Worm (Caenorhabditis elegans) whole organism, young adult: ENCODE results near the gene Y67D8C.2.

Experiments used
- B0019.2 ChIP-seq: fragments of 200-800 bp; sonication (Bioruptor generic); conservative IDR thresholded peaks from 2 replicates; pipeline ENCODE4 v1.3.6; 2022; ENCODE audit warnings: missing genetic modification reagents, missing genetic modification characterization, missing compliant biosample characterization
- B0035.1 ChIP-seq: sonication (generic microtip); optimal IDR thresholded peaks from 2 replicates; lab custom pipeline; 2016; ENCODE audit warnings: missing genetic modification characterization, mild to moderate bottlenecking, missing compliant biosample characterization, missing genotype, missing genetic modification reagents
- B0261.1 ChIP-seq: sonication (generic microtip); optimal IDR thresholded peaks from 2 replicates; lab custom pipeline; 2016; ENCODE audit warnings: mild to moderate bottlenecking, missing genetic modification characterization, moderate library complexity, missing compliant biosample characterization
- C17E4.6 ChIP-seq: fragments of 200-800 bp; sonication (Bioruptor generic); IDR thresholded peaks from 2 replicates; pipeline ENCODE4 v1.3.6; 2022; ENCODE audit warnings: missing genetic modification reagents, missing genetic modification characterization, missing compliant biosample characterization
- D2030.7 ChIP-seq: fragments of 200-800 bp; sonication (Bioruptor generic); IDR thresholded peaks from 2 replicates; pipeline ENCODE4 v1.3.6; 2022; ENCODE audit warnings: missing genetic modification reagents, missing genetic modification characterization, missing compliant biosample characterization
- F22D6.2 ChIP-seq: sonication (generic microtip); optimal IDR thresholded peaks from 2 replicates; lab custom pipeline; 2016; ENCODE audit warnings: mild to moderate bottlenecking, missing genetic modification characterization, missing compliant biosample characterization
- F23B12.7 ChIP-seq: sonication (generic microtip); optimal IDR thresholded peaks from 2 replicates; lab custom pipeline; 2017; ENCODE audit warnings: missing genetic modification characterization, mild to moderate bottlenecking, missing compliant biosample characterization, antibody characterized with exemption, moderate library complexity; ENCODE audit not compliant: insufficient read depth
- F33H1.4 ChIP-seq: fragments of 200-800 bp; sonication (Bioruptor generic); IDR thresholded peaks from 2 replicates; pipeline ENCODE4 v1.3.6; 2022; ENCODE audit warnings: missing genetic modification reagents, missing genetic modification characterization, missing compliant biosample characterization
- F37B4.10 ChIP-seq: fragments of 200-800 bp; sonication (Bioruptor generic); IDR thresholded peaks from 2 replicates; pipeline ENCODE4 v1.3.6; 2022; ENCODE audit warnings: missing genetic modification characterization, missing compliant biosample characterization
- F49E8.2 ChIP-seq: sonication (generic microtip); optimal IDR thresholded peaks from 3 replicates; lab custom pipeline; 2017; ENCODE audit warnings: missing genetic modification characterization, mild to moderate bottlenecking, missing compliant biosample characterization, antibody characterized with exemption, moderate library complexity; ENCODE audit not compliant: insufficient read depth
- K11D2.4 ChIP-seq: fragments of 200-800 bp; sonication (Bioruptor generic); IDR thresholded peaks from 2 replicates; pipeline ENCODE4 v1.3.6; 2022; ENCODE audit warnings: missing genetic modification reagents, missing genetic modification characterization, missing compliant biosample characterization
- K12H6.12 ChIP-seq: fragments of 200-800 bp; sonication (Bioruptor generic); optimal IDR thresholded peaks from 2 replicates; lab custom pipeline; 2018; ENCODE audit warnings: mild to moderate bottlenecking, missing genetic modification characterization, missing compliant biosample characterization
- Y53F4B.3 ChIP-seq: fragments of 200-800 bp; sonication (Bioruptor generic); IDR thresholded peaks from 2 replicates; pipeline ENCODE4 v1.3.6; 2022; ENCODE audit warnings: missing genetic modification reagents, missing genetic modification characterization, missing compliant biosample characterization
- Y95B8A.8 ChIP-seq: fragments of 200-800 bp; sonication (Bioruptor generic); IDR thresholded peaks from 2 replicates; pipeline ENCODE4 v1.3.6; 2022; ENCODE audit warnings: missing genetic modification reagents, missing genetic modification characterization, missing compliant biosample characterization
- atf-7 ChIP-seq: sonication (generic microtip); optimal IDR thresholded peaks from 2 replicates; lab custom pipeline; 2017; ENCODE audit warnings: mild to moderate bottlenecking, missing genetic modification characterization, missing compliant biosample characterization
- athp-1 ChIP-seq: sonication (generic microtip); optimal IDR thresholded peaks from 2 replicates; lab custom pipeline; 2017; ENCODE audit warnings: mild to moderate bottlenecking, missing genetic modification characterization, missing compliant biosample characterization
- bed-1 ChIP-seq: fragments of 200-800 bp; sonication (Bioruptor generic); IDR thresholded peaks from 2 replicates; pipeline ENCODE4 v1.3.6; 2022; ENCODE audit warnings: missing genetic modification reagents, missing genetic modification characterization, missing compliant biosample characterization
- bed-2 ChIP-seq: fragments of 200-800 bp; sonication (Bioruptor generic); IDR thresholded peaks from 2 replicates; pipeline ENCODE4 v1.3.6; 2022; ENCODE audit warnings: missing genetic modification reagents, missing genetic modification characterization, missing compliant biosample characterization
- cebp-2 ChIP-seq: fragments of 200-800 bp; sonication (Bioruptor generic); IDR thresholded peaks from 2 replicates; pipeline ENCODE4 v1.3.6; 2022; ENCODE audit warnings: missing genetic modification characterization, missing compliant biosample characterization
- ceh-100 ChIP-seq: fragments of 200-800 bp; sonication (Bioruptor generic); IDR thresholded peaks from 2 replicates; pipeline ENCODE4 v1.3.6; 2022; ENCODE audit warnings: missing genetic modification reagents, missing genetic modification characterization, missing compliant biosample characterization
- ceh-27 ChIP-seq: fragments of 200-800 bp; sonication (Bioruptor generic); optimal IDR thresholded peaks from 2 replicates; lab custom pipeline; 2018; ENCODE audit warnings: mild to moderate bottlenecking, missing genetic modification characterization, moderate library complexity, missing compliant biosample characterization
- ceh-40 ChIP-seq: fragments of 200-800 bp; sonication (Bioruptor generic); IDR thresholded peaks from 2 replicates; pipeline ENCODE4 v1.3.6; 2022; ENCODE audit warnings: missing genetic modification characterization, missing compliant biosample characterization
- ceh-58 ChIP-seq: fragments of 200-800 bp; sonication (Bioruptor generic); IDR thresholded peaks from 2 replicates; pipeline ENCODE4 v1.3.6; 2022; ENCODE audit warnings: missing genetic modification characterization, missing compliant biosample characterization
- egl-18 ChIP-seq: fragments of 200-800 bp; sonication (Bioruptor generic); IDR thresholded peaks from 2 replicates; pipeline ENCODE4 v1.3.6; 2022; ENCODE audit warnings: missing genetic modification reagents, missing genetic modification characterization, missing compliant biosample characterization
- ekl-4 ChIP-seq: fragments of 200-800 bp; sonication (Bioruptor generic); IDR thresholded peaks from 2 replicates; pipeline ENCODE4 v1.3.6; 2022; ENCODE audit warnings: missing genetic modification reagents, missing genetic modification characterization, missing compliant biosample characterization
- hmg-20 ChIP-seq: fragments of 200-800 bp; sonication (Bioruptor generic); IDR thresholded peaks from 2 replicates; pipeline ENCODE4 v1.3.6; 2022; ENCODE audit warnings: missing genetic modification reagents, missing genetic modification characterization, missing compliant biosample characterization
- hrde-1 ChIP-seq: sonication (generic microtip); optimal IDR thresholded peaks from 2 replicates; lab custom pipeline; 2016; ENCODE audit warnings: missing genetic modification characterization, mild to moderate bottlenecking, missing compliant biosample characterization, moderate library complexity, missing genotype, missing genetic modification reagents, borderline replicate concordance
- lin-26 ChIP-seq: fragments of 200-800 bp; sonication (Bioruptor generic); IDR thresholded peaks from 2 replicates; pipeline ENCODE4 v1.3.6; 2022; ENCODE audit warnings: missing genetic modification reagents, missing genetic modification characterization, missing compliant biosample characterization
- lin-40 ChIP-seq: sonication (generic microtip); optimal IDR thresholded peaks from 2 replicates; lab custom pipeline; 2016; ENCODE audit warnings: missing genetic modification characterization, mild to moderate bottlenecking, missing compliant biosample characterization, missing genotype, missing genetic modification reagents
- lir-1 ChIP-seq: fragments of 200-800 bp; sonication (Bioruptor generic); conservative IDR thresholded peaks from 2 replicates; pipeline ENCODE4 v1.3.6; 2022; ENCODE audit warnings: missing genetic modification reagents, missing genetic modification characterization, missing compliant biosample characterization
- madf-10 ChIP-seq: sonication (generic microtip); optimal IDR thresholded peaks from 2 replicates; lab custom pipeline; 2016; ENCODE audit warnings: mild to moderate bottlenecking, missing genetic modification characterization, missing compliant biosample characterization
- madf-6 ChIP-seq: fragments of 200-800 bp; sonication (Bioruptor generic); IDR thresholded peaks from 2 replicates; pipeline ENCODE4 v1.3.6; 2022; ENCODE audit warnings: missing genetic modification reagents, missing genetic modification characterization, missing compliant biosample characterization
- madf-8 ChIP-seq: fragments of 200-800 bp; sonication (Bioruptor generic); conservative IDR thresholded peaks from 2 replicates; pipeline ENCODE4 v1.3.6; 2022; ENCODE audit warnings: missing genetic modification reagents, missing genetic modification characterization, missing compliant biosample characterization
- mcd-1 ChIP-seq: fragments of 200-800 bp; sonication (Bioruptor generic); IDR thresholded peaks from 2 replicates; pipeline ENCODE4 v1.3.6; 2022; ENCODE audit warnings: missing genetic modification reagents, missing genetic modification characterization, missing compliant biosample characterization
- pbrm-1 ChIP-seq: fragments of 200-800 bp; sonication (Bioruptor generic); IDR thresholded peaks from 2 replicates; pipeline ENCODE4 v1.3.6; 2022; ENCODE audit warnings: missing genetic modification reagents, missing genetic modification characterization, missing compliant biosample characterization
- snpc-1.3 ChIP-seq: sonication (generic microtip); optimal IDR thresholded peaks from 2 replicates; lab custom pipeline; 2017; ENCODE audit warnings: missing genetic modification characterization, mild to moderate bottlenecking, missing compliant biosample characterization, antibody characterized with exemption, moderate library complexity, missing genotype, missing genetic modification reagents; ENCODE audit not compliant: insufficient read depth
- snpc-4 ChIP-seq, 5 experiments: fragments of 150-350 bp in 1 of 5; sonication (generic microtip) in 4 of 5; optimal IDR thresholded peaks; 2 replicates each; lab custom pipeline; 2014 to 2018; ENCODE audit warnings: missing genetic modification characterization in 5 of 5, missing biosample characterization in 3 of 5, antibody characterized with exemption in 2 of 5, mild to moderate bottlenecking in 2 of 5, missing compliant biosample characterization in 2 of 5, missing genotype in 2 of 5, moderate library complexity in 2 of 5, missing genetic modification reagents in 1 of 5
- somi-1 ChIP-seq: fragments of 200-800 bp; sonication (Bioruptor generic); optimal IDR thresholded peaks from 2 replicates; lab custom pipeline; 2018; ENCODE audit warnings: mild to moderate bottlenecking, missing genetic modification characterization, missing compliant biosample characterization
- sptf-2 ChIP-seq: fragments of 200-800 bp; sonication (Bioruptor generic); optimal IDR thresholded peaks from 2 replicates; lab custom pipeline; 2018; ENCODE audit warnings: mild to moderate bottlenecking, missing genetic modification characterization, missing compliant biosample characterization
- tbp1 ChIP-seq: fragments of 200-800 bp; sonication (Bioruptor generic); optimal IDR thresholded peaks from 2 replicates; lab custom pipeline; 2018; ENCODE audit warnings: mild to moderate bottlenecking, missing genetic modification characterization, missing compliant biosample characterization
- tlf-1 ChIP-seq: fragments of 200-800 bp; sonication (Bioruptor generic); optimal IDR thresholded peaks from 2 replicates; lab custom pipeline; 2018; ENCODE audit warnings: mild to moderate bottlenecking, missing genetic modification characterization, missing compliant biosample characterization
- unc-130 ChIP-seq: sonication (generic microtip); optimal IDR thresholded peaks from 2 replicates; lab custom pipeline; 2016; ENCODE audit warnings: missing genetic modification reagents, missing genetic modification characterization, missing compliant biosample characterization
- xnd-1 ChIP-seq: sonication (generic microtip); optimal IDR thresholded peaks from 2 replicates; lab custom pipeline; 2016; ENCODE audit warnings: missing genotype, missing genetic modification reagents, missing genetic modification characterization, missing compliant biosample characterization
- ztf-26 ChIP-seq: sonication (generic microtip); optimal IDR thresholded peaks from 2 replicates; lab custom pipeline; 2017; ENCODE audit warnings: missing genetic modification characterization, missing compliant biosample characterization
- ztf-28 ChIP-seq: fragments of 200-800 bp; sonication (Bioruptor generic); IDR thresholded peaks from 2 replicates; pipeline ENCODE4 v1.3.6; 2022; ENCODE audit warnings: missing genetic modification reagents, missing genetic modification characterization, missing compliant biosample characterization

The Y67D8C.2 gene

DNA sequence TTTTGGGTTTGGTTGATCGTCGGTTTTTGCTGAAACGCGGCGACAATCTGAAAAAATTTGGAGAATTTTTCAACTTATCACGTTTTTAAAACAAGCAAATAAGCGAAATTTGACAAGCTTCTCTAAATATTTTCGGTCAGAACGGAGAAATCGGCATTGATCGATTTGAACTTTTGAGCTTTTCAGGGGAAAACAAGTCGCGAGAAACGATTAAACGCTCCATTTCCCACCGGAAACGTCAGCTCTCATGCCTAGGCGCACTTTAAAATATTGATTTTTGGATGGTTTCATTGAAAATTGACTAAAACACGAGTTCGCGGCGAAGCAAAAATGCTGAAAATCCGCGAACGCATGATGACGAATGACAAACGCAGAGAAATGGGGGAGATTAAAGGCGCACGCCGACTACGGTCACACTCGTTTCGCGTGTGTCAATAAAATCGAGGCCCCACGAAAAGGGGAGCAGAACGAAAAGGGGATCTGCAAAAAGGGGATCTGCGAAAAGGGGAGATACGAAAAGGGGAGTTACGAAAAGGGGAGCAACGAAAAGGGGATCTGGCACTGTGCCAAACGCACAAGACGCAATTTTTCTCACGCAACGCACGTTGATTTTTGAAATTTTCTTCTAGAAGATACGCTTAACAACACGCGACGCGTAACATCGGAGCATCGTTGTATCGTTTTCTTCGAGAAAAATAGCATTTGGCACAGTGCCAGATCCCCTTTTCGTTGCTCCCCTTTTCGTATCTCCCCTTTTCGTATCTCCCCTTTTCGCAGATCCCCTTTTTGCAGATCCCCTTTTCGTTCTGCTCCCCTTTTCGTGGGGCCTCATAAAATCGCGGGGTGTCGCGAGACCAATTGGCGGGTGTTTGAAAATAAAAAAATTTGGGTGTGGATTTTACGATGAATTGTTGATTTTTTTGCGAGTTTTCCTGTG, 21.8 kb upstream of the Y67D8C.2 start, which contains the start of gene eel-1:
Gene eel-1 (minus strand): TSS at position 51 of the 937 bp plus-strand sequence.
- TF ChIP-seq madf-6 (GFP tag; lab: Robert Waterston, UW), result peak; percentile 98
- TF ChIP-seq lir-1 (GFP tag; lab: Robert Waterston, UW), result peak; percentile 98
- peak; percentile 95 for TF ChIP-seq cebp-2 (GFP tag; lab: Robert Waterston, UW)
- TF ChIP-seq B0035.1, result peak; percentile 79
- TF ChIP-seq xnd-1 (tag; lab: Kevin White, UChicago), result peak; percentile 62
- TF ChIP-seq unc-130 (GFP tag; lab: Kevin White, UChicago), result peak; percentile 92
- peak; percentile 91 for TF ChIP-seq lin-26 (GFP tag; lab: Robert Waterston, UW)
- peak; percentile 58 for TF ChIP-seq F23B12.7
- TF ChIP-seq ceh-40 (GFP tag; lab: Robert Waterston, UW), result peak; percentile 92
- peak; percentile 74 for TF ChIP-seq tbp1
- peak; percentile 96 for TF ChIP-seq B0019.2 (GFP tag; lab: Robert Waterston, UW)
- peak; percentile 73 for TF ChIP-seq F49E8.2 (tag; lab: Kevin White, UChicago)
- TF ChIP-seq Y95B8A.8 (GFP tag; lab: Robert Waterston, UW), result peak; percentile 99
- TF ChIP-seq hmg-20 (GFP tag; lab: Robert Waterston, UW), result peak; percentile 94
- TF ChIP-seq somi-1, result peak; percentile 89
- peak; percentile 99 for TF ChIP-seq F37B4.10
- peak; percentile 98 for TF ChIP-seq pbrm-1 (GFP tag; lab: Robert Waterston, UW)
- TF ChIP-seq ekl-4 (GFP tag; lab: Robert Waterston, UW), result peak; percentile 98
- peak; percentile 99 for TF ChIP-seq K11D2.4 (GFP tag; lab: Robert Waterston, UW)
- TF ChIP-seq tlf-1, result peak; percentile 94
- peak; percentile 99 for TF ChIP-seq D2030.7 (GFP tag; lab: Robert Waterston, UW)
- peak; percentile 75 for TF ChIP-seq snpc-4 (GFP tag; optimal IDR thresholded peaks at IDR 0.05; lab: Kevin White, UChicago)
- peak; percentile 2 to 75 (median 70) for TF ChIP-seq snpc-4 (tag; optimal IDR thresholded peaks at IDR 0.05; lab: Kevin White, UChicago)
- peak; percentile 83 for TF ChIP-seq F22D6.2 (tag; lab: Kevin White, UChicago)
- TF ChIP-seq ceh-58, result peak; percentile 95
- TF ChIP-seq Y53F4B.3 (GFP tag; lab: Robert Waterston, UW), result peak; percentile 95
- peak; percentile 35 for TF ChIP-seq sptf-2 (GFP tag; lab: Kevin White, UChicago)
- TF ChIP-seq madf-8 (GFP tag; lab: Robert Waterston, UW), result peak; percentile 93
- peak; percentile 91 for TF ChIP-seq K12H6.12 (tag; lab: Kevin White, UChicago)
- TF ChIP-seq egl-18 (GFP tag; lab: Robert Waterston, UW), result peak; percentile 96
- peak; percentile 87 for TF ChIP-seq atf-7 (tag; lab: Kevin White, UChicago)
- TF ChIP-seq ceh-27 (GFP tag; lab: Kevin White, UChicago), result peak; percentile 95
- peak; percentile 94 for TF ChIP-seq bed-1 (GFP tag; lab: Robert Waterston, UW)
- TF ChIP-seq C17E4.6 (GFP tag; lab: Robert Waterston, UW), result peak; percentile 98
- peak; percentile 59 for TF ChIP-seq snpc-1.3 (tag; lab: Kevin White, UChicago)
- TF ChIP-seq lin-40 (tag; lab: Kevin White, UChicago), result peak; percentile 95
- TF ChIP-seq ceh-100 (GFP tag; lab: Robert Waterston, UW), result peak; percentile 100
- peak; percentile 99 for TF ChIP-seq bed-2 (GFP tag; lab: Robert Waterston, UW)
- TF ChIP-seq hrde-1, result peak; percentile 53
- TF ChIP-seq mcd-1 (GFP tag; lab: Robert Waterston, UW), result peak; percentile 98
- TF ChIP-seq ztf-28 (GFP tag; lab: Robert Waterston, UW), result peak; percentile 99
- TF ChIP-seq athp-1 (tag; lab: Kevin White, UChicago), result peak; percentile 92
- TF ChIP-seq B0261.1, result peak; percentile 17
- TF ChIP-seq F33H1.4, result peak; percentile 100
- peak; percentile 89 for TF ChIP-seq ztf-26 (tag; lab: Kevin White, UChicago)
- peak; percentile 94 for TF ChIP-seq madf-10 (tag; lab: Kevin White, UChicago)
